Worm (Caenorhabditis elegans) whole organism, mixed stage, embryonic: Measurements from ENCODE around the gene ddl-1.

Experiments used
- M03D4.4 ChIP-seq: sonication (generic microtip); optimal IDR thresholded peaks from 2 replicates; lab custom pipeline; 2017; ENCODE audit warnings: mild to moderate bottlenecking, missing genetic modification characterization, missing compliant biosample characterization
- bed-3 ChIP-seq: fragments of 200-800 bp; sonication (Bioruptor generic); optimal IDR thresholded peaks from 3 replicates; lab custom pipeline; 2018; ENCODE audit warnings: mild to moderate bottlenecking, missing genetic modification characterization, moderate library complexity, missing compliant biosample characterization
- ceh-39 ChIP-seq: fragments of 150-350 bp; optimal IDR thresholded peaks from 2 replicates; lab custom pipeline; 2014; ENCODE audit warnings: missing biosample characterization, missing genetic modification characterization
- ceh-43 ChIP-seq: fragments of 200-800 bp; sonication (Bioruptor generic); optimal IDR thresholded peaks from 2 replicates; lab custom pipeline; 2018; ENCODE audit warnings: mild to moderate bottlenecking, missing genetic modification characterization, moderate library complexity, missing compliant biosample characterization
- ceh-83 ChIP-seq: fragments of 200-800 bp; sonication (Bioruptor generic); optimal IDR thresholded peaks from 2 replicates; lab custom pipeline; 2018; ENCODE audit warnings: mild to moderate bottlenecking, missing genetic modification characterization, missing compliant biosample characterization
- ces-1 ChIP-seq: fragments of 150-350 bp; optimal IDR thresholded peaks from 2 replicates; lab custom pipeline; 2014; ENCODE audit warnings: missing biosample characterization, missing genetic modification reagents, missing genetic modification characterization
- cnd-1 ChIP-seq: fragments of 200-800 bp; sonication (Bioruptor generic); optimal IDR thresholded peaks from 2 replicates; lab custom pipeline; 2018; ENCODE audit warnings: mild to moderate bottlenecking, missing genetic modification characterization, missing compliant biosample characterization
- drap-1 ChIP-seq: fragments of 200-800 bp; sonication (Bioruptor generic); optimal IDR thresholded peaks from 3 replicates; lab custom pipeline; 2018; ENCODE audit warnings: mild to moderate bottlenecking, missing genetic modification characterization, missing compliant biosample characterization
- elt-1 ChIP-seq: sonication (generic microtip); optimal IDR thresholded peaks from 2 replicates; lab custom pipeline; 2017; ENCODE audit warnings: missing genetic modification characterization, mild to moderate bottlenecking, missing compliant biosample characterization, antibody characterized with exemption, moderate library complexity, borderline replicate concordance; ENCODE audit not compliant: insufficient read depth
- ham-2 ChIP-seq: fragments of 200-800 bp; sonication (Bioruptor generic); optimal IDR thresholded peaks from 2 replicates; lab custom pipeline; 2018; ENCODE audit warnings: mild to moderate bottlenecking, missing genetic modification characterization, missing compliant biosample characterization
- hlh-1 ChIP-seq: fragments of 150-350 bp; optimal IDR thresholded peaks from 2 replicates; lab custom pipeline; 2014; ENCODE audit warnings: missing biosample characterization, missing genetic modification reagents, missing genetic modification characterization
- lin-13 ChIP-seq: fragments of 150-350 bp; optimal IDR thresholded peaks from 2 replicates; lab custom pipeline; 2014; ENCODE audit warnings: missing biosample characterization, missing genetic modification characterization
- lin-32 ChIP-seq: fragments of 200-800 bp; sonication (Bioruptor generic); optimal IDR thresholded peaks from 2 replicates; lab custom pipeline; 2018; ENCODE audit warnings: mild to moderate bottlenecking, missing genetic modification characterization, missing compliant biosample characterization
- lsy-2 ChIP-seq: fragments of 150-350 bp; optimal IDR thresholded peaks from 2 replicates; lab custom pipeline; 2014; ENCODE audit warnings: missing biosample characterization, missing genetic modification characterization
- mab-5 ChIP-seq: fragments of 150-350 bp; optimal IDR thresholded peaks from 2 replicates; lab custom pipeline; 2014; ENCODE audit warnings: missing biosample characterization, missing genetic modification characterization
- mep-1 ChIP-seq: fragments of 150-350 bp; optimal IDR thresholded peaks from 2 replicates; lab custom pipeline; 2017; ENCODE audit warnings: missing biosample characterization, missing genetic modification reagents, missing genetic modification characterization, inconsistent platforms
- mls-2 ChIP-seq: sonication (generic microtip); optimal IDR thresholded peaks from 2 replicates; lab custom pipeline; 2016; ENCODE audit warnings: mild to moderate bottlenecking, missing genetic modification characterization, moderate library complexity, missing compliant biosample characterization
- nhr-12 ChIP-seq: fragments of 150-350 bp; optimal IDR thresholded peaks from 2 replicates; lab custom pipeline; 2014; ENCODE audit warnings: missing biosample characterization, missing genetic modification characterization
- nhr-2 ChIP-seq: fragments of 150-350 bp; optimal IDR thresholded peaks from 2 replicates; lab custom pipeline; 2014; ENCODE audit warnings: missing biosample characterization, missing genetic modification characterization
- nhr-28 ChIP-seq: fragments of 150-350 bp; optimal IDR thresholded peaks from 2 replicates; lab custom pipeline; 2014; ENCODE audit warnings: missing biosample characterization, missing genetic modification characterization
- nhr-76 ChIP-seq: sonication (generic microtip); optimal IDR thresholded peaks from 2 replicates; lab custom pipeline; 2017; ENCODE audit warnings: missing biosample characterization, missing genetic modification characterization
- pha-4 ChIP-seq: fragments of 150-350 bp; optimal IDR thresholded peaks from 2 replicates; lab custom pipeline; 2018; ENCODE audit warnings: missing biosample characterization, missing genetic modification reagents, missing genetic modification characterization
- snpc-4 ChIP-seq: fragments of 150-350 bp; optimal IDR thresholded peaks from 2 replicates; lab custom pipeline; 2014; ENCODE audit warnings: missing biosample characterization, missing genetic modification characterization
- sptf-1 ChIP-seq: sonication (generic microtip); optimal IDR thresholded peaks from 2 replicates; lab custom pipeline; 2017; ENCODE audit warnings: mild to moderate bottlenecking, missing genetic modification characterization, moderate library complexity, missing compliant biosample characterization
- tbx-8 ChIP-seq: fragments of 200-800 bp; sonication (Bioruptor generic); optimal IDR thresholded peaks from 2 replicates; lab custom pipeline; 2018; ENCODE audit warnings: mild to moderate bottlenecking, missing genetic modification characterization, moderate library complexity, missing compliant biosample characterization
- unc-120 ChIP-seq: sonication (generic microtip); optimal IDR thresholded peaks from 2 replicates; lab custom pipeline; 2017; ENCODE audit warnings: missing genetic modification characterization, missing compliant biosample characterization; ENCODE audit not compliant: poor library complexity, severe bottlenecking
- unc-39 ChIP-seq: fragments of 150-350 bp; optimal IDR thresholded peaks from 2 replicates; lab custom pipeline; 2014; ENCODE audit warnings: missing biosample characterization, missing genetic modification characterization
- unc-62 ChIP-seq: fragments of 150-350 bp; optimal IDR thresholded peaks from 2 replicates; lab custom pipeline; 2014; ENCODE audit warnings: missing biosample characterization, missing genetic modification reagents, missing genetic modification characterization
- ztf-11 ChIP-seq: fragments of 150-350 bp; optimal IDR thresholded peaks from 2 replicates; lab custom pipeline; 2014; ENCODE audit warnings: missing biosample characterization, missing genetic modification characterization

Gene ddl-1

ce11 chrII:5693893-5694292 lies 45.7 kb upstream of the ddl-1 start, which contains the start of gene C25H3.3:
C25H3.3 (plus strand) TSS chrII:5694193.
- TF ChIP-seq unc-62 (GFP tag; lab: Kevin White, UChicago) (no peak), ces-1 (no peak), snpc-4 (tag; lab: Kevin White, UChicago) (no peak), nhr-12 (tag; lab: Kevin White, UChicago) (no peak), sptf-1 (tag; lab: Kevin White, UChicago) (no peak), hlh-1 (no peak), M03D4.4 (tag; lab: Kevin White, UChicago) (no peak)

ce11 chrII:5691216-5691771 lies 43.1 kb upstream of the ddl-1 start, which contains the start of the genes ndub-5 and eif-2D:
ndub-5 (minus strand) TSS chrII:5691353.
eif-2D (plus strand) TSS chrII:5691721.
- TF ChIP-seq mep-1 (tag; lab: Kevin White, UChicago) (peak; percentile 37), lsy-2 (tag; lab: Kevin White, UChicago) (peak; percentile 2), unc-120 (tag; lab: Kevin White, UChicago) (no peak), unc-62 (GFP tag; lab: Kevin White, UChicago) (no peak), lin-32 (GFP tag; lab: Kevin White, UChicago) (no peak), mls-2 (tag; lab: Kevin White, UChicago) (no peak), nhr-28 (no peak), nhr-76 (no peak), ces-1 (no peak), lin-13 (tag; lab: Kevin White, UChicago) (no peak), tbx-8 (GFP tag; lab: Kevin White, UChicago) (no peak)

- TF ChIP-seq M03D4.4 (tag; lab: Kevin White, UChicago) (peak; percentile 8), mep-1 (tag; lab: Kevin White, UChicago) (peak; percentile 6), ceh-43 (no peak), nhr-2 (tag; lab: Kevin White, UChicago) (peak; percentile 12)
Measured at ce11 chrII:5688959-5689358, 40.8 kb upstream of the ddl-1 start, which contains the start of gene C25H3.11. C25H3.11 (minus strand) TSS chrII:5689040.

ce11 chrII:5680703-5681102 lies 32.5 kb upstream of the ddl-1 start, which contains the start of gene flp-27:
flp-27 (plus strand) TSS chrII:5681003.
- TF ChIP-seq drap-1, result no peak
- TF ChIP-seq cnd-1 (tag; lab: Kevin White, UChicago), result no peak
- TF ChIP-seq unc-62 (GFP tag; lab: Kevin White, UChicago), result no peak
- TF ChIP-seq ham-2 (GFP tag; lab: Kevin White, UChicago), result no peak
- TF ChIP-seq nhr-2 (tag; lab: Kevin White, UChicago), result no peak
- TF ChIP-seq mep-1 (tag; lab: Kevin White, UChicago), result no peak
- TF ChIP-seq mab-5 (tag; lab: Kevin White, UChicago), result no peak
- TF ChIP-seq snpc-4 (tag; lab: Kevin White, UChicago), result no peak
- TF ChIP-seq bed-3 (GFP tag; lab: Kevin White, UChicago), result no peak
- TF ChIP-seq lsy-2 (tag; lab: Kevin White, UChicago), result no peak
- TF ChIP-seq nhr-76, result no peak
- no peak for TF ChIP-seq unc-39
- TF ChIP-seq M03D4.4 (tag; lab: Kevin White, UChicago), result no peak
- TF ChIP-seq ceh-83 (GFP tag; lab: Kevin White, UChicago), result no peak
- no peak for TF ChIP-seq sptf-1 (tag; lab: Kevin White, UChicago)
- no peak for TF ChIP-seq nhr-12 (tag; lab: Kevin White, UChicago)
- no peak for TF ChIP-seq ceh-39 (tag; lab: Kevin White, UChicago)
- TF ChIP-seq, all 35 proteins: peak for 0

ce11 chrII:5669580-5669979 lies 21.4 kb upstream of the ddl-1 start, which contains the start of gene C25H3.17:
C25H3.17 (minus strand) TSS chrII:5669680.
- TF ChIP-seq elt-1 (tag; lab: Kevin White, UChicago) (no peak), cnd-1 (tag; lab: Kevin White, UChicago) (no peak)
- TF ChIP-seq, all 35 proteins: peak for 0

ce11 chrII:5668830-5669229 lies 20.7 kb upstream of the ddl-1 start, which contains the start of gene C25H3.7:
C25H3.7 (minus strand) TSS chrII:5668930.
- TF ChIP-seq cnd-1 (tag; lab: Kevin White, UChicago), result no peak
- TF ChIP-seq elt-1 (tag; lab: Kevin White, UChicago), result no peak
- TF ChIP-seq unc-120 (tag; lab: Kevin White, UChicago), result no peak
- TF ChIP-seq ztf-11 (tag; lab: Kevin White, UChicago), result no peak
- no peak for TF ChIP-seq lin-32 (GFP tag; lab: Kevin White, UChicago)
- no peak for TF ChIP-seq ceh-39 (tag; lab: Kevin White, UChicago)
- TF ChIP-seq pha-4 (tag; lab: Kevin White, UChicago), result no peak
- no peak for TF ChIP-seq tbx-8 (GFP tag; lab: Kevin White, UChicago)
- TF ChIP-seq ham-2 (GFP tag; lab: Kevin White, UChicago), result no peak
- no peak for TF ChIP-seq drap-1
- no peak for TF ChIP-seq mep-1 (tag; lab: Kevin White, UChicago)
- no peak for TF ChIP-seq snpc-4 (tag; lab: Kevin White, UChicago)
- no peak for TF ChIP-seq ces-1
